Worm (Caenorhabditis elegans): Measurements from ENCODE around the gene C06H2.7.

Gene C06H2.7

ce11 chrV:11155553-11155952 is 11.0 kb upstream of the C06H2.7 start, which contains the start of gene srg-38:
TSS of gene srg-38 (minus strand) at chrV:11155653.
- TF ChIP-seq rnt-1 (tag; optimal IDR thresholded peaks at IDR 0.05) (no peak), sox-4 (tag; optimal IDR thresholded peaks at IDR 0.05) (no peak), K02D7.2 (tag; optimal IDR thresholded peaks at IDR 0.05) (no peak), ceh-22 (tag; optimal IDR thresholded peaks at IDR 0.05) (no peak), ets-4 (tag; optimal IDR thresholded peaks at IDR 0.05) (no peak), syd-9 (tag; optimal IDR thresholded peaks at IDR 0.05) (no peak), zip-5 (tag; optimal IDR thresholded peaks at IDR 0.05) (no peak), ama-1 (optimal IDR thresholded peaks at IDR 0.05) (no peak), nfya-1 (tag; optimal IDR thresholded peaks at IDR 0.05) (no peak), pros-1 (tag; optimal IDR thresholded peaks at IDR 0.05) (no peak), tbx-2 (tag; optimal IDR thresholded peaks at IDR 0.05) (no peak), F13H6.1 (tag; optimal IDR thresholded peaks at IDR 0.05) (no peak), ceh-6 (GFP tag; optimal IDR thresholded peaks at IDR 0.05) (no peak), C08G9.2 (tag; optimal IDR thresholded peaks at IDR 0.05) (no peak), fkh-6 (tag; optimal IDR thresholded peaks at IDR 0.05) (no peak), gmeb-2 (tag; optimal IDR thresholded peaks at IDR 0.05) (no peak), ceh-18 (tag; optimal IDR thresholded peaks at IDR 0.05) (no peak), fkh-10 (GFP tag; optimal IDR thresholded peaks at IDR 0.05) (no peak), dve-1 (tag; optimal IDR thresholded peaks at IDR 0.05) (no peak)

ce11 chrV:11152333-11152732 is 7.7 kb upstream of the C06H2.7 start, which contains the start of gene srg-39:
TSS of gene srg-39 (minus strand) at chrV:11152433.
- TF ChIP-seq zip-5 (tag; optimal IDR thresholded peaks at IDR 0.05) = no peak
- TF ChIP-seq ceh-22 (tag; optimal IDR thresholded peaks at IDR 0.05) = no peak
- TF ChIP-seq ceh-6 (GFP tag; optimal IDR thresholded peaks at IDR 0.05) = no peak
- no peak for TF ChIP-seq hlh-30 (tag; optimal IDR thresholded peaks at IDR 0.05; ENCODE audit: insufficient read depth)
- TF ChIP-seq K02D7.2 (tag; optimal IDR thresholded peaks at IDR 0.05) = no peak
- no peak for TF ChIP-seq elt-2 (tag; optimal IDR thresholded peaks at IDR 0.05)
- no peak for TF ChIP-seq ets-4 (tag; optimal IDR thresholded peaks at IDR 0.05)
- TF ChIP-seq ceh-34 (tag; optimal IDR thresholded peaks at IDR 0.05) = no peak
- TF ChIP-seq ceh-48 (tag; optimal IDR thresholded peaks at IDR 0.05) = no peak

ce11 chrV:11149405-11149804 is 4.8 kb upstream of the C06H2.7 start, which contains the start of gene T19C4.1:
TSS of gene T19C4.1 (plus strand) at chrV:11149705.
- no peak for TF ChIP-seq ceh-2 (tag; optimal IDR thresholded peaks at IDR 0.05)
- TF ChIP-seq madf-2 (tag; optimal IDR thresholded peaks at IDR 0.05) = no peak
- TF ChIP-seq ceh-31 (tag; optimal IDR thresholded peaks at IDR 0.05) = no peak
- no peak for TF ChIP-seq K09A11.1 (tag; optimal IDR thresholded peaks at IDR 0.05; ENCODE audit: insufficient read depth)
- TF ChIP-seq hlh-8 (tag; optimal IDR thresholded peaks at IDR 0.05) = no peak
- no peak for TF ChIP-seq nhr-11 (tag; optimal IDR thresholded peaks at IDR 0.05)
- no peak for TF ChIP-seq ceh-34 (tag; optimal IDR thresholded peaks at IDR 0.05)

ce11 chrV:11148971-11149370 is 4.4 kb upstream of the C06H2.7 start:
- no peak for TF ChIP-seq K02D7.2 (tag; optimal IDR thresholded peaks at IDR 0.05)
- no peak for TF ChIP-seq hlh-8 (tag; optimal IDR thresholded peaks at IDR 0.05)
- no peak for TF ChIP-seq ceh-22 (tag; optimal IDR thresholded peaks at IDR 0.05)
- no peak for TF ChIP-seq ets-4 (tag; optimal IDR thresholded peaks at IDR 0.05)
- TF ChIP-seq ceh-45 (GFP tag; IDR thresholded peaks at IDR 0.05) = no peak
- TF ChIP-seq pqm-1 (tag; optimal IDR thresholded peaks at IDR 0.05) = no peak
- no peak for TF ChIP-seq tbx-7 (tag; optimal IDR thresholded peaks at IDR 0.05)
- no peak for TF ChIP-seq hlh-13 (GFP tag; optimal IDR thresholded peaks at IDR 0.05)
- no peak for TF ChIP-seq ceh-24 (tag; optimal IDR thresholded peaks at IDR 0.05)
- no peak for TF ChIP-seq pat-9 (tag; optimal IDR thresholded peaks at IDR 0.05)
- TF ChIP-seq dmd-4 (tag; optimal IDR thresholded peaks at IDR 0.05; ENCODE audit: borderline replicate concordance) = no peak
- no peak for TF ChIP-seq lin-11 (tag; optimal IDR thresholded peaks at IDR 0.05)
- no peak for TF ChIP-seq unc-55 (GFP tag; optimal IDR thresholded peaks at IDR 0.05)
- TF ChIP-seq T23F11.4 (GFP tag; optimal IDR thresholded peaks at IDR 0.05) = no peak
- no peak for TF ChIP-seq hlh-6 (tag; optimal IDR thresholded peaks at IDR 0.05)
- no peak for TF ChIP-seq elt-4 (tag; optimal IDR thresholded peaks at IDR 0.05)
